Worm (Caenorhabditis elegans): ENCODE data around the gene plc-4.

The plc-4 gene

ce11 chrIV:7520258-7520657 lies 7.8 kb upstream of the plc-4 start:
- TF ChIP-seq nfya-2 (GFP tag; IDR thresholded peaks at IDR 0.05) (no peak), lag-1 (GFP tag; IDR thresholded peaks at IDR 0.05) (no peak), C17E4.6 (GFP tag; IDR thresholded peaks at IDR 0.05) (no peak), repo-1 (tag; optimal IDR thresholded peaks at IDR 0.05) (no peak), bed-2 (GFP tag; IDR thresholded peaks at IDR 0.05) (no peak), hmg-20 (GFP tag; IDR thresholded peaks at IDR 0.05) (no peak), Y53F4B.3 (GFP tag; IDR thresholded peaks at IDR 0.05) (no peak), hrde-1 (tag; optimal IDR thresholded peaks at IDR 0.05; ENCODE audit: borderline replicate concordance) (no peak), him-1 (tag; optimal IDR thresholded peaks at IDR 0.05) (no peak), aptf-3 (GFP tag; IDR thresholded peaks at IDR 0.05) (no peak), ceh-40 (GFP tag; IDR thresholded peaks at IDR 0.05) (no peak), F10E7.11 (tag; optimal IDR thresholded peaks at IDR 0.05) (no peak), snpc-1.3 (tag; optimal IDR thresholded peaks at IDR 0.05; ENCODE audit: insufficient read depth) (no peak)

ce11 chrIV:7516167-7516566 lies 3.7 kb upstream of the plc-4 start, which contains the start of the genes R05G6.9 and R05G6.3:
R05G6.9 (minus strand) TSS chrIV:7516267.
R05G6.3 (plus strand) TSS chrIV:7516552.
- TF ChIP-seq athp-1 (tag; optimal IDR thresholded peaks at IDR 0.05) (no peak), repo-1 (tag; optimal IDR thresholded peaks at IDR 0.05) (no peak), C06A6.2 (GFP tag; conservative IDR thresholded peaks at IDR 0.05) (no peak), nhr-80 (tag; optimal IDR thresholded peaks at IDR 0.05) (no peak), him-1 (tag; optimal IDR thresholded peaks at IDR 0.05) (no peak), sptf-2 (GFP tag; optimal IDR thresholded peaks at IDR 0.05) (no peak), lag-1 (GFP tag; IDR thresholded peaks at IDR 0.05) (no peak), F55B11.4 (tag; optimal IDR thresholded peaks at IDR 0.05; ENCODE audit: borderline replicate concordance, insufficient read depth) (no peak), cebp-2 (GFP tag; IDR thresholded peaks at IDR 0.05) (no peak), tbx-9 (tag; optimal IDR thresholded peaks at IDR 0.05; ENCODE audit: borderline replicate concordance) (no peak), B0035.1 (tag; optimal IDR thresholded peaks at IDR 0.05) (no peak), mel-28 (tag; optimal IDR thresholded peaks at IDR 0.05; ENCODE audit: borderline replicate concordance) (no peak), F49E8.2 (tag; optimal IDR thresholded peaks at IDR 0.05; ENCODE audit: insufficient read depth) (no peak), F22D6.2 (tag; optimal IDR thresholded peaks at IDR 0.05) (no peak)

ce11 chrIV:7510829-7511228 lies 1.6 kb downstream of the plc-4 start:
- TF ChIP-seq madf-3 (GFP tag; IDR thresholded peaks at IDR 0.05) (no peak), dox-1 (GFP tag; IDR thresholded peaks at IDR 0.05) (no peak), K12H6.12 (tag; optimal IDR thresholded peaks at IDR 0.05) (no peak), snpc-1.3 (tag; optimal IDR thresholded peaks at IDR 0.05; ENCODE audit: insufficient read depth) (peak; percentile 4), nfyb-1 (GFP tag; IDR thresholded peaks at IDR 0.05) (peak; percentile 97), cebp-2 (GFP tag; IDR thresholded peaks at IDR 0.05) (no peak), efl-1 (GFP tag; optimal IDR thresholded peaks at IDR 0.05) (peak; percentile 18), nfya-2 (GFP tag; IDR thresholded peaks at IDR 0.05) (0 out of 2 replicates have a peak, but pooled peaks have one; percentile 80), ztf-22 (GFP tag; optimal IDR thresholded peaks at IDR 0.05) (no peak), snpc-3.4 (tag; optimal IDR thresholded peaks at IDR 0.05) (peak; percentile 14)

ce11 chrIV:7508850-7509249 lies 3.6 kb downstream of the plc-4 start:
- TF ChIP-seq madf-8 (GFP tag; conservative IDR thresholded peaks at IDR 0.05) (no peak), efl-1 (GFP tag; optimal IDR thresholded peaks at IDR 0.05) (peak; percentile 51), C17E4.6 (GFP tag; IDR thresholded peaks at IDR 0.05) (no peak), sptf-2 (GFP tag; optimal IDR thresholded peaks at IDR 0.05) (no peak), madf-10 (tag; optimal IDR thresholded peaks at IDR 0.05) (no peak), madf-6 (GFP tag; IDR thresholded peaks at IDR 0.05) (peak; percentile 54; the same call in 1 of the 2 replicates), Y53G8AR.9 (GFP tag; conservative IDR thresholded peaks at IDR 0.05) (no peak), sea-2 (GFP tag; IDR thresholded peaks at IDR 0.05) (no peak), B0019.2 (GFP tag; conservative IDR thresholded peaks at IDR 0.05) (no peak), lin-54 (GFP tag; optimal IDR thresholded peaks at IDR 0.05) (peak; percentile 53), mxl-1 (tag; optimal IDR thresholded peaks at IDR 0.05) (no peak), nhr-27 (tag; optimal IDR thresholded peaks at IDR 0.05) (no peak), hmg-1.2 (GFP tag; IDR thresholded peaks at IDR 0.05) (no peak), repo-1 (tag; optimal IDR thresholded peaks at IDR 0.05) (no peak), ceh-79 (tag; optimal IDR thresholded peaks at IDR 0.05) (no peak), lag-1 (GFP tag; IDR thresholded peaks at IDR 0.05) (no peak), D2030.7 (GFP tag; IDR thresholded peaks at IDR 0.05) (no peak), B0336.3 (GFP tag; IDR thresholded peaks at IDR 0.05) (no peak)

Measured in whole organism, young adult.